Worm (Caenorhabditis elegans) whole organism, L1 larva: ENCODE data around the gene odd-1.

Experiments used
- C16A3.4 ChIP-seq: fragments of 150-350 bp; optimal IDR thresholded peaks from 2 replicates; lab custom pipeline; 2014; ENCODE audit warnings: missing biosample characterization, missing genetic modification characterization
- C34B4.2 ChIP-seq: sonication (generic microtip); optimal IDR thresholded peaks from 2 replicates; lab custom pipeline; 2017; ENCODE audit warnings: mild to moderate bottlenecking, missing genetic modification characterization, missing compliant biosample characterization
- Y116A8C.19 ChIP-seq: sonication (generic microtip); optimal IDR thresholded peaks from 2 replicates; lab custom pipeline; 2016; ENCODE audit warnings: missing compliant biosample characterization, missing genetic modification characterization, borderline replicate concordance
- aha-1 ChIP-seq: fragments of 150-350 bp; optimal IDR thresholded peaks from 2 replicates; lab custom pipeline; 2014; ENCODE audit warnings: missing biosample characterization, missing genetic modification characterization
- alr-1 ChIP-seq: fragments of 200-800 bp; sonication (Bioruptor generic); optimal IDR thresholded peaks from 2 replicates; lab custom pipeline; 2018; ENCODE audit warnings: borderline replicate concordance, mild to moderate bottlenecking, missing genetic modification characterization, missing compliant biosample characterization
- aly-2 ChIP-seq: fragments of 150-350 bp; optimal IDR thresholded peaks from 2 replicates; lab custom pipeline; 2014; ENCODE audit warnings: missing biosample characterization, missing genetic modification characterization
- blmp-1 ChIP-seq: fragments of 150-350 bp; optimal IDR thresholded peaks from 2 replicates; lab custom pipeline; 2014; ENCODE audit warnings: missing biosample characterization, missing genetic modification characterization
- ceh-63 ChIP-seq: fragments of 200-800 bp; sonication (Bioruptor generic); optimal IDR thresholded peaks from 2 replicates; lab custom pipeline; 2018; ENCODE audit warnings: mild to moderate bottlenecking, missing genetic modification characterization, missing compliant biosample characterization
- ceh-8 ChIP-seq: fragments of 200-800 bp; sonication (Bioruptor generic); optimal IDR thresholded peaks from 2 replicates; lab custom pipeline; 2018; ENCODE audit warnings: mild to moderate bottlenecking, missing genetic modification characterization, moderate library complexity, missing compliant biosample characterization
- ceh-82 ChIP-seq, 3 experiments: fragments of 150-350 bp in 1 of 3; sonication (generic microtip) in 2 of 3; optimal IDR thresholded peaks; 2 replicates each; lab custom pipeline; 2014 to 2017; ENCODE audit warnings: missing biosample characterization in 3 of 3, missing genetic modification characterization in 3 of 3
- ceh-88 ChIP-seq: fragments of 200-800 bp; sonication (Bioruptor generic); IDR thresholded peaks from 2 replicates; pipeline ENCODE4 v1.3.6; 2022; ENCODE audit warnings: missing genetic modification characterization, missing compliant biosample characterization
- ceh-90 ChIP-seq: sonication (generic microtip); optimal IDR thresholded peaks from 2 replicates; lab custom pipeline; 2016; ENCODE audit warnings: missing genetic modification characterization, missing compliant biosample characterization
- dpl-1 ChIP-seq, 3 experiments: fragments of 150-350 bp in 2 of 3; sonication (generic microtip) in 1 of 3; optimal IDR thresholded peaks; 2 replicates each; lab custom pipeline; 2014 to 2017; ENCODE audit warnings: missing biosample characterization in 3 of 3, missing genetic modification characterization in 3 of 3, missing genetic modification reagents in 3 of 3
- dsc-1 ChIP-seq: sonication (generic microtip); optimal IDR thresholded peaks from 2 replicates; lab custom pipeline; 2016; ENCODE audit warnings: mild to moderate bottlenecking, missing genetic modification characterization, missing compliant biosample characterization
- efl-1 ChIP-seq, 4 experiments: fragments of 150-350 bp; optimal IDR thresholded peaks in 3 of 4; peaks in 1 of 4; 1 replicate in 1 of 4; 2 replicates in 3 of 4; lab custom pipeline; 2014; ENCODE audit warnings: missing biosample characterization in 2 of 4, missing genetic modification characterization in 2 of 4, missing genetic modification reagents in 2 of 4
- efl-3 ChIP-seq: fragments of 200-800 bp; sonication (Bioruptor generic); optimal IDR thresholded peaks from 2 replicates; lab custom pipeline; 2018; ENCODE audit warnings: mild to moderate bottlenecking, missing genetic modification characterization, missing compliant biosample characterization
- egl-13 ChIP-seq: sonication (generic microtip); optimal IDR thresholded peaks from 2 replicates; lab custom pipeline; 2016; ENCODE audit warnings: missing genotype, missing genetic modification reagents, missing genetic modification characterization, missing compliant biosample characterization
- elt-2 ChIP-seq: sonication (generic microtip); optimal IDR thresholded peaks from 2 replicates; lab custom pipeline; 2016; ENCODE audit warnings: missing genetic modification characterization, mild to moderate bottlenecking, inconsistent platforms, missing compliant biosample characterization, missing genetic modification reagents
- elt-3 ChIP-seq, 6 experiments: fragments of 150-350 bp in 1 of 6; sonication (generic microtip); optimal IDR thresholded peaks; 2 replicates each; lab custom pipeline; 2017 to 2018; ENCODE audit warnings: missing biosample characterization in 6 of 6, missing genetic modification characterization in 6 of 6, inconsistent platforms in 1 of 6
- ets-5 ChIP-seq: fragments of 200-800 bp; sonication (Bioruptor generic); IDR thresholded peaks from 2 replicates; pipeline ENCODE4 v1.3.6; 2022; ENCODE audit warnings: missing genetic modification characterization, missing compliant biosample characterization
- fkh-10 ChIP-seq: sonication (generic microtip); optimal IDR thresholded peaks from 2 replicates; lab custom pipeline; 2017; ENCODE audit warnings: missing biosample characterization, missing genetic modification reagents, missing genetic modification characterization
- fkh-8 ChIP-seq: sonication (generic microtip); optimal IDR thresholded peaks from 2 replicates; lab custom pipeline; 2016; ENCODE audit warnings: mild to moderate bottlenecking, missing genetic modification characterization, missing compliant biosample characterization
- hpl-2 ChIP-seq: fragments of 150-350 bp; optimal IDR thresholded peaks from 2 replicates; lab custom pipeline; 2014; ENCODE audit warnings: missing biosample characterization, missing genetic modification reagents, missing genetic modification characterization
- irx-1 ChIP-seq: sonication (generic microtip); optimal IDR thresholded peaks from 2 replicates; lab custom pipeline; 2016; ENCODE audit warnings: missing genetic modification characterization, missing compliant biosample characterization
- isw-1 ChIP-seq: fragments of 200-800 bp; sonication (Bioruptor generic); IDR thresholded peaks from 2 replicates; pipeline ENCODE4 v1.3.6; 2022; ENCODE audit warnings: missing genetic modification characterization, missing compliant biosample characterization
- jun-1 ChIP-seq: fragments of 150-350 bp; optimal IDR thresholded peaks from 2 replicates; lab custom pipeline; 2014; ENCODE audit warnings: missing biosample characterization, missing genetic modification reagents, missing genetic modification characterization
- lin-13 ChIP-seq: fragments of 150-350 bp; optimal IDR thresholded peaks from 2 replicates; lab custom pipeline; 2014; ENCODE audit warnings: missing biosample characterization, missing genetic modification reagents, missing genetic modification characterization
- lin-14 ChIP-seq: fragments of 200-800 bp; sonication (Bioruptor generic); optimal IDR thresholded peaks from 2 replicates; lab custom pipeline; 2018; ENCODE audit warnings: mild to moderate bottlenecking, missing genetic modification characterization, moderate library complexity, missing compliant biosample characterization
- lin-15B ChIP-seq: fragments of 150-350 bp; sonication (generic microtip); optimal IDR thresholded peaks from 3 replicates; lab custom pipeline; 2014; ENCODE audit warnings: missing biosample characterization, missing genetic modification characterization
- lin-39 ChIP-seq: fragments of 150-350 bp; optimal IDR thresholded peaks from 2 replicates; lab custom pipeline; 2014; ENCODE audit warnings: missing biosample characterization, missing genetic modification reagents, missing genetic modification characterization
- lir-3 ChIP-seq: sonication (generic microtip); optimal IDR thresholded peaks from 2 replicates; lab custom pipeline; 2016; ENCODE audit warnings: mild to moderate bottlenecking, missing genetic modification characterization, moderate library complexity, missing compliant biosample characterization; ENCODE audit not compliant: poor library complexity
- mep-1 ChIP-seq: fragments of 150-350 bp; optimal IDR thresholded peaks from 2 replicates; lab custom pipeline; 2014; ENCODE audit warnings: missing biosample characterization, missing genetic modification characterization
- nhr-11 ChIP-seq: fragments of 150-350 bp; optimal IDR thresholded peaks from 2 replicates; lab custom pipeline; 2014; ENCODE audit warnings: missing biosample characterization, missing genetic modification characterization
- nhr-20 ChIP-seq: sonication (generic microtip); optimal IDR thresholded peaks from 2 replicates; lab custom pipeline; 2016; ENCODE audit warnings: mild to moderate bottlenecking, missing genetic modification characterization, missing compliant biosample characterization
- nhr-28 ChIP-seq: fragments of 150-350 bp; optimal IDR thresholded peaks from 2 replicates; lab custom pipeline; 2014; ENCODE audit warnings: missing biosample characterization, missing genetic modification characterization
- nhr-47 ChIP-seq: sonication (generic microtip); optimal IDR thresholded peaks from 2 replicates; lab custom pipeline; 2016; ENCODE audit warnings: mild to moderate bottlenecking, missing genetic modification characterization, moderate library complexity, missing compliant biosample characterization
- nhr-71 ChIP-seq: sonication (generic microtip); optimal IDR thresholded peaks from 2 replicates; lab custom pipeline; 2016; ENCODE audit warnings: mild to moderate bottlenecking, missing genetic modification characterization, moderate library complexity, missing compliant biosample characterization
- nhr-77 ChIP-seq: fragments of 150-350 bp; optimal IDR thresholded peaks from 2 replicates; lab custom pipeline; 2014; ENCODE audit warnings: missing biosample characterization, missing genetic modification characterization
- nhr-85 ChIP-seq: sonication (generic microtip); peaks from one replicate; lab custom pipeline; 2016; ENCODE audit warnings: missing genetic modification characterization, inconsistent platforms, missing compliant biosample characterization
- nhr-90 ChIP-seq: sonication (generic microtip); optimal IDR thresholded peaks from 2 replicates; lab custom pipeline; 2016; ENCODE audit warnings: mild to moderate bottlenecking, missing genetic modification characterization, missing compliant biosample characterization; ENCODE audit not compliant: poor library complexity
- pqm-1 ChIP-seq: sonication (generic microtip); optimal IDR thresholded peaks from 3 replicates; lab custom pipeline; 2017; ENCODE audit warnings: missing biosample characterization, missing genetic modification characterization
- rnt-1 ChIP-seq: sonication (generic microtip); optimal IDR thresholded peaks from 2 replicates; lab custom pipeline; 2016; ENCODE audit warnings: mild to moderate bottlenecking, missing genetic modification characterization, moderate library complexity, missing compliant biosample characterization
- skn-1 ChIP-seq: fragments of 150-350 bp; optimal IDR thresholded peaks from 2 replicates; lab custom pipeline; 2014; ENCODE audit warnings: missing biosample characterization, missing genetic modification characterization
- snu-23 ChIP-seq: sonication (generic microtip); optimal IDR thresholded peaks from 2 replicates; lab custom pipeline; 2016; ENCODE audit warnings: missing genetic modification characterization, missing compliant biosample characterization
- sox-4 ChIP-seq: sonication (generic microtip); optimal IDR thresholded peaks from 2 replicates; lab custom pipeline; 2016; ENCODE audit warnings: missing genetic modification characterization, missing compliant biosample characterization
- sptf-1 ChIP-seq: fragments of 150-350 bp; optimal IDR thresholded peaks from 2 replicates; lab custom pipeline; 2014; ENCODE audit warnings: missing biosample characterization, missing genetic modification characterization
- unc-130 ChIP-seq: fragments of 150-350 bp; optimal IDR thresholded peaks from 2 replicates; lab custom pipeline; 2017; ENCODE audit warnings: missing biosample characterization, missing genetic modification characterization, inconsistent platforms
- unc-62 ChIP-seq: fragments of 150-350 bp; optimal IDR thresholded peaks from 2 replicates; lab custom pipeline; 2014; ENCODE audit warnings: missing biosample characterization, missing genetic modification reagents, missing genetic modification characterization
- unc-86 ChIP-seq: sonication (generic microtip); optimal IDR thresholded peaks from 2 replicates; lab custom pipeline; 2016; ENCODE audit warnings: missing genetic modification characterization, missing compliant biosample characterization
- vab-15 ChIP-seq: sonication (generic microtip); optimal IDR thresholded peaks from 2 replicates; lab custom pipeline; 2017; ENCODE audit warnings: missing genotype, mild to moderate bottlenecking, missing genetic modification characterization, missing compliant biosample characterization
- zag-1 ChIP-seq: fragments of 150-350 bp; optimal IDR thresholded peaks from 2 replicates; lab custom pipeline; 2014; ENCODE audit warnings: missing biosample characterization, missing genetic modification characterization
- zip-4 ChIP-seq: fragments of 200-800 bp; sonication (Bioruptor generic); optimal IDR thresholded peaks from 2 replicates; lab custom pipeline; 2018; ENCODE audit warnings: mild to moderate bottlenecking, missing genetic modification characterization, moderate library complexity, missing compliant biosample characterization
- ztf-4 ChIP-seq: fragments of 150-350 bp; optimal IDR thresholded peaks from 2 replicates; lab custom pipeline; 2014; ENCODE audit warnings: missing biosample characterization, missing genetic modification characterization

odd-1 gene

DNA sequence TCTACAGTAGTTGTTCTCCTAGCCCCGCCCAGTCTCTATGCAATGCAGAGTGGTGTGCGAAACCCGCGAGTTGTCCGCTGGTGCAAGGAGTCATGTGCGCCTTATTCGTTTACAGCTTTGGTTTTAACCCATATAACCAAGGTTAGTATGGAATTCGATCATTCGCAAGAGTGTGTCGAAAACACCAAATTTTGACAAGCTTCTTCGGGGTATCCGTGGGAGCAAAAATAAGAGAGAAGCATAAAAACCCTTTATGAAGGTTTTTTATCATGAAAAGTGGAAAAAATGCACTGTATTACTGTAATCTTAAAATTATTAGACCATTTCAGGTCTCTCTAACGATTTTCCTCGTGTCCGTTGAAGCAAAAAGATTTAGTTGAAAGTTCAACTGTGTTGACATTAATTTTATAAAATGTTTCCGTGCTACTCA, 34.1 kb downstream of the odd-1 start:
- TF ChIP-seq nhr-71 (tag; lab: Kevin White, UChicago) (peak; percentile 68), nhr-28 (no peak), irx-1 (tag; lab: Kevin White, UChicago) (no peak), nhr-85 (tag; lab: Kevin White, UChicago) (peak; percentile 74), lin-15B (tag; lab: Kevin White, UChicago) (no peak), dsc-1 (tag; lab: Kevin White, UChicago) (peak; percentile 33), lin-13 (no peak), fkh-8 (tag; lab: Kevin White, UChicago) (no peak), hpl-2 (no peak), sptf-1 (no peak), ceh-63 (GFP tag; lab: Kevin White, UChicago) (no peak), ceh-90 (no peak), nhr-20 (tag; lab: Kevin White, UChicago) (peak; percentile 40), isw-1 (GFP tag; lab: Robert Waterston, UW) (no peak), dpl-1 (GFP tag; optimal IDR thresholded peaks at IDR 0.05; lab: Kevin White, UChicago) (no peak), ets-5 (GFP tag; lab: Robert Waterston, UW) (no peak), elt-2 (tag; lab: Kevin White, UChicago) (peak; percentile 41), aha-1 (tag; lab: Kevin White, UChicago) (no peak), sox-4 (tag; lab: Kevin White, UChicago) (no peak), egl-13 (tag; lab: Kevin White, UChicago) (no peak), nhr-11 (tag; lab: Kevin White, UChicago) (no peak), Y116A8C.19 (tag; lab: Kevin White, UChicago) (no peak), unc-62 (GFP tag; lab: Kevin White, UChicago) (no peak), C34B4.2 (tag; lab: Kevin White, UChicago) (no peak), lin-14 (peak; percentile 35), alr-1 (tag; lab: Kevin White, UChicago) (no peak), vab-15 (tag; lab: Kevin White, UChicago) (no peak), lin-39 (peak; percentile 17), nhr-77 (tag; lab: Kevin White, UChicago) (no peak), ceh-82 (tag; optimal IDR thresholded peaks at IDR 0.05; lab: Kevin White, UChicago) (no peak), efl-1 (optimal IDR thresholded peaks at IDR 0.05; lab: Kevin White, UChicago) (peak in 1 of 2 experiments; percentile 41), efl-1 (GFP tag; optimal IDR thresholded peaks at IDR 0.05 in 1 of 2; lab: Kevin White, UChicago) (peak in 1 of 2 experiments; percentile 50), ceh-88 (GFP tag; lab: Robert Waterston, UW) (0 out of 2 replicates have a peak, but pooled peaks have one; percentile 29), rnt-1 (tag; lab: Kevin White, UChicago) (peak; percentile 33), aly-2 (tag; lab: Kevin White, UChicago) (no peak), blmp-1 (tag; lab: Kevin White, UChicago) (no peak), zip-4 (GFP tag; lab: Kevin White, UChicago) (peak; percentile 32), nhr-47 (tag; lab: Kevin White, UChicago) (peak; percentile 74), fkh-10 (no peak), snu-23 (peak; percentile 45), ztf-4 (no peak), zag-1 (no peak), skn-1 (no peak), jun-1 (no peak), lir-3 (tag; lab: Kevin White, UChicago) (no peak), unc-86 (tag; lab: Kevin White, UChicago) (no peak), mep-1 (no peak), efl-3 (GFP tag; lab: Kevin White, UChicago) (no peak), ceh-8 (GFP tag; lab: Kevin White, UChicago) (no peak), pqm-1 (no peak), elt-3 (tag; optimal IDR thresholded peaks at IDR 0.05; lab: Kevin White, UChicago) (no peak), unc-130 (tag; lab: Kevin White, UChicago) (no peak), nhr-90 (tag; lab: Kevin White, UChicago) (peak; percentile 78), C16A3.4 (no peak)
